Worm (Caenorhabditis elegans) whole organism, mixed stage, embryonic: ENCODE results near the gene manf-1.
"Not testable (repeated sequence)": the region's sequence is repeated elsewhere in the genome, so short reads cannot be mapped to it uniquely, and the experiment has no call there.

Experiments
- ceh-43 ChIP-seq: fragments of 200-800 bp; sonication (Bioruptor generic); optimal IDR thresholded peaks from 2 replicates; lab custom pipeline; 2018; ENCODE audit warnings: mild to moderate bottlenecking, missing genetic modification characterization, moderate library complexity, missing compliant biosample characterization
- drap-1 ChIP-seq: fragments of 200-800 bp; sonication (Bioruptor generic); optimal IDR thresholded peaks from 3 replicates; lab custom pipeline; 2018; ENCODE audit warnings: mild to moderate bottlenecking, missing genetic modification characterization, missing compliant biosample characterization
- mab-5 ChIP-seq: fragments of 150-350 bp; optimal IDR thresholded peaks from 2 replicates; lab custom pipeline; 2014; ENCODE audit warnings: missing biosample characterization, missing genetic modification characterization
- nhr-12 ChIP-seq: fragments of 150-350 bp; optimal IDR thresholded peaks from 2 replicates; lab custom pipeline; 2014; ENCODE audit warnings: missing biosample characterization, missing genetic modification characterization
- nhr-237 ChIP-seq: fragments of 150-350 bp; optimal IDR thresholded peaks from 2 replicates; lab custom pipeline; 2014; ENCODE audit warnings: missing biosample characterization, missing genetic modification characterization
- nhr-76 ChIP-seq: sonication (generic microtip); optimal IDR thresholded peaks from 2 replicates; lab custom pipeline; 2017; ENCODE audit warnings: missing biosample characterization, missing genetic modification characterization
- pha-4 ChIP-seq: fragments of 150-350 bp; optimal IDR thresholded peaks from 2 replicates; lab custom pipeline; 2018; ENCODE audit warnings: missing biosample characterization, missing genetic modification reagents, missing genetic modification characterization
- unc-39 ChIP-seq: fragments of 150-350 bp; optimal IDR thresholded peaks from 2 replicates; lab custom pipeline; 2014; ENCODE audit warnings: missing biosample characterization, missing genetic modification characterization
- unc-62 ChIP-seq: fragments of 150-350 bp; optimal IDR thresholded peaks from 2 replicates; lab custom pipeline; 2014; ENCODE audit warnings: missing biosample characterization, missing genetic modification reagents, missing genetic modification characterization
- ztf-11 ChIP-seq: fragments of 150-350 bp; optimal IDR thresholded peaks from 2 replicates; lab custom pipeline; 2014; ENCODE audit warnings: missing biosample characterization, missing genetic modification characterization

ce11 chrIV:2895986-2896660 lies 32.1 kb downstream of the manf-1 start:
- not testable (repeated sequence) for TF ChIP-seq mab-5 (tag; lab: Kevin White, UChicago); nhr-12 (tag; lab: Kevin White, UChicago); unc-39 (tag; lab: Kevin White, UChicago); unc-62; ceh-43 (GFP tag; lab: Kevin White, UChicago); ztf-11 (tag; lab: Kevin White, UChicago); nhr-76 (tag; lab: Kevin White, UChicago); pha-4 (tag; lab: Kevin White, UChicago); nhr-237; drap-1
